Fruit fly (Drosophila melanogaster) whole organism, adult: Measurements from ENCODE around the gene CG10337.

Source experiments
- CG11617 ChIP-seq: fragments of 200-800 bp; sonication (Bioruptor generic); optimal IDR thresholded peaks from 2 replicates; lab custom pipeline; 2017; ENCODE audit warnings: mild to moderate bottlenecking, missing biosample characterization, missing genetic modification reagents, missing genetic modification characterization
- CG12768 ChIP-seq: fragments of 200-800 bp; sonication (Bioruptor generic); optimal IDR thresholded peaks from 2 replicates; lab custom pipeline; 2017; ENCODE audit warnings: missing biosample characterization, missing genetic modification characterization, mild to moderate bottlenecking, moderate library complexity, missing genetic modification reagents
- CG14711 ChIP-seq: fragments of 200-800 bp; sonication (Bioruptor generic); optimal IDR thresholded peaks from 2 replicates; lab custom pipeline; 2018; ENCODE audit warnings: missing biosample characterization, mild to moderate bottlenecking, missing genetic modification characterization, moderate library complexity
- CG1620 ChIP-seq: fragments of 200-800 bp; sonication (Bioruptor generic); optimal IDR thresholded peaks from 2 replicates; lab custom pipeline; 2016; ENCODE audit warnings: missing biosample characterization, missing genetic modification characterization
- CG33017 ChIP-seq: fragments of 200-800 bp; sonication (Bioruptor generic); optimal IDR thresholded peaks from 2 replicates; lab custom pipeline; 2018; ENCODE audit warnings: missing biosample characterization, mild to moderate bottlenecking, missing genetic modification characterization, moderate library complexity
- CG5204 ChIP-seq: fragments of 200-800 bp; sonication (Bioruptor generic); optimal IDR thresholded peaks from 2 replicates; lab custom pipeline; 2016; ENCODE audit warnings: missing biosample characterization, missing genetic modification characterization
- CG7045 ChIP-seq: fragments of 200-800 bp; sonication (Bioruptor generic); optimal IDR thresholded peaks from 2 replicates; lab custom pipeline; 2017; ENCODE audit warnings: missing biosample characterization, mild to moderate bottlenecking, missing genetic modification characterization
- CG7101 ChIP-seq: fragments of 200-800 bp; sonication (Bioruptor generic); optimal IDR thresholded peaks from 2 replicates; lab custom pipeline; 2018; ENCODE audit warnings: missing biosample characterization, mild to moderate bottlenecking, missing genetic modification characterization, moderate library complexity
- Clk ChIP-seq: fragments of 200-800 bp; sonication (Bioruptor generic); optimal IDR thresholded peaks from 2 replicates; lab custom pipeline; 2017; ENCODE audit warnings: missing biosample characterization, missing genetic modification characterization
- Crg-1 ChIP-seq: fragments of 200-800 bp; sonication (Bioruptor generic); optimal IDR thresholded peaks from 2 replicates; lab custom pipeline; 2016; ENCODE audit warnings: missing biosample characterization, missing genetic modification characterization
- Hr96 ChIP-seq: fragments of 200-800 bp; sonication (Bioruptor generic); optimal IDR thresholded peaks from 2 replicates; lab custom pipeline; 2016; ENCODE audit warnings: missing biosample characterization, missing genetic modification characterization
- Mnt ChIP-seq: fragments of 200-800 bp; sonication (Bioruptor generic); optimal IDR thresholded peaks from 2 replicates; lab custom pipeline; 2016; ENCODE audit warnings: missing biosample characterization, mild to moderate bottlenecking, missing genetic modification characterization
- bab1 ChIP-seq: fragments of 200-800 bp; sonication (Bioruptor generic); optimal IDR thresholded peaks from 3 replicates; lab custom pipeline; 2019; ENCODE audit warnings: missing biosample characterization, mild to moderate bottlenecking, missing genetic modification characterization, moderate library complexity
- cic ChIP-seq: fragments of 200-800 bp; sonication (Bioruptor generic); optimal IDR thresholded peaks from 2 replicates; lab custom pipeline; 2017; ENCODE audit warnings: missing biosample characterization, mild to moderate bottlenecking, missing genetic modification characterization, moderate library complexity
- cnc ChIP-seq, 2 experiments: fragments of >200 bp; optimal IDR thresholded peaks; 2 replicates each; lab custom pipeline; 2017
- kay ChIP-seq: fragments of 200-800 bp; sonication (Bioruptor generic); peaks from one replicate; lab custom pipeline; 2016; ENCODE audit warnings: missing biosample characterization, missing genetic modification characterization, borderline replicate concordance
- ovo ChIP-seq: fragments of 200-800 bp; sonication (Bioruptor generic); optimal IDR thresholded peaks from 2 replicates; lab custom pipeline; 2016; ENCODE audit warnings: missing biosample characterization, missing genetic modification characterization
- pad ChIP-seq: fragments of 200-800 bp; sonication (Bioruptor generic); optimal IDR thresholded peaks from 3 replicates; lab custom pipeline; 2017; ENCODE audit warnings: missing biosample characterization, missing genetic modification characterization, mild to moderate bottlenecking, moderate library complexity, missing genetic modification reagents
- tj ChIP-seq: fragments of 200-800 bp; sonication (Bioruptor generic); optimal IDR thresholded peaks from 3 replicates; lab custom pipeline; 2017; ENCODE audit warnings: missing biosample characterization, mild to moderate bottlenecking, missing genetic modification characterization, moderate library complexity
- toe ChIP-seq: fragments of 200-800 bp; sonication (Bioruptor generic); optimal IDR thresholded peaks from 2 replicates; lab custom pipeline; 2016; ENCODE audit warnings: missing biosample characterization, missing genetic modification characterization

CG10337 gene

DNA sequence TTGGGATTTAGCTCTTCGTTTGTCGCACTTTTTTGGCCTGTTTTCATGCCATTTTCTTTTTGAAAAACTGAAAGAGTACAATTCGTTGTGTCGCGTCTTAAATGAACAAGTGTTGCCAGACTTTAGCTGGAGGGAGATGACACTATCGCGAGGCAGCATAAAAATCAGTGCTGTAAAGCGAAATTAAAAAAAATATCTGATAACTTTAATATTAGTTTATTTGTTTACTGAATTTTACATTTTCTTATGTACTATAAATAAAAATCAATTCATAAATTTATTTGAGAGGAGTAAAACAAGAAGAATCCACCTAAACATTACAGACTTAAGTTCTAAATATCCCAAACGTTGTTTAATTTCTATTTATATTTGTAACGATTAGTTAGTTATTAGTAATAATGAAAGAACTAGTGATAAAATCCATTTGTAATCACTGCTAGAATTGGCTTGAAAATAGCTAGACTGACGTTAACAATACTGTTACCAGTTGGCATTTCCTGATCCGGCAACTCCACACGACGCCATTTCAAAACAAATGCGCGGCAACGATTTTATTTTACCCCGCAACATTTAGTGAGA lies 30.5 kb upstream of the CG10337 start, which contains the start of the genes spi and msb1l:
Gene spi (minus strand): TSS at position 129 of the 579 bp plus-strand sequence.
Gene msb1l (plus strand): TSS at position 515 of the 579 bp plus-strand sequence.
- TF ChIP-seq CG1620: peak; percentile 37
- TF ChIP-seq CG11617: peak; percentile 47
- TF ChIP-seq CG14711 (tag; lab: Kevin White, UChicago): peak; percentile 61
- no peak for TF ChIP-seq cnc (optimal IDR thresholded peaks at IDR 0.05; lab: Kevin White, UChicago)
- no peak for TF ChIP-seq CG33017
- TF ChIP-seq pad: peak; percentile 33
- peak; percentile 60 for TF ChIP-seq toe
- TF ChIP-seq ovo (GFP tag; lab: Kevin White, UChicago): peak; percentile 43
- TF ChIP-seq Clk (GFP tag; lab: Kevin White, UChicago): peak; percentile 31
- peak; percentile 45 for TF ChIP-seq Crg-1 (GFP tag; lab: Kevin White, UChicago)
- TF ChIP-seq Mnt (GFP tag; lab: Kevin White, UChicago): no peak
- TF ChIP-seq cic (GFP tag; lab: Kevin White, UChicago): no peak
- no peak for TF ChIP-seq kay (GFP tag; lab: Kevin White, UChicago)
- TF ChIP-seq CG7101 (tag; lab: Kevin White, UChicago): peak; percentile 79
- no peak for TF ChIP-seq tj
- peak; percentile 29 for TF ChIP-seq CG7045
- TF ChIP-seq CG5204 (GFP tag; lab: Kevin White, UChicago): no peak
- peak; percentile 33 for TF ChIP-seq bab1
- TF ChIP-seq Hr96: peak; percentile 45
- peak; percentile 13 for TF ChIP-seq CG12768 (GFP tag; lab: Kevin White, UChicago)

DNA sequence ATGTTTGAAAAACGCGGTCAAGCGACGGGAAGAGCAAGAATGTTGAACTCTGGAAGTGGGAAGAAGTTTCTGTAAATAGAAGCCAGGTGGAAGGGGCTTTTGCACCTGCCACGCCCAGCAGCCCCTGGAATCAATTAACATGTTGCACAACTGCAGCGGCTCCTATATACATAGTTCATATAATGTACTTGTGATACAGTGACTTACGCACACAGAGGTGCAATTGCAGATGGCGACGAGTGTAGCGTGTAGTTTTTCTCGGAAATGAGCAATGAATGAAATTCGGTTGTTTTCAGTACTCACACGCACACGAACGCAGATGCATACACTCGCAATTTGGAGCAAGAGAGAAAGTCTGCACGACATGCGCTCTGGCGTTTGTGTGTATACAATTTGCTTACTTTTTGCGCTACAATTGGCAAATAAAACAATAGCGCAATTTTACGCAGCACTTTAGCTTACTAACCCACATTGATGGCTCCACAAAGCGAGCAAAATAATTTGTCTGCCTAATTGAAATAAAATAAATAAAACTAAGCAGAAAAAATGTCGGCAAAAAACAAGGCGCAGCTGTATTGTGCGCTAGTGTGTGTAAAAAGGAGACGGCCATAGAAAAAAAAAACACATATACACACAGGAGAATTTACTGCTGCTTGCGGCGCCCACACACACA lies 29.7 kb upstream of the CG10337 start:
- TF ChIP-seq CG12768 (GFP tag; lab: Kevin White, UChicago) (no peak), CG1620 (no peak), tj (peak; percentile 31), CG7101 (tag; lab: Kevin White, UChicago) (no peak), CG14711 (tag; lab: Kevin White, UChicago) (no peak), toe (peak; percentile 11), Mnt (GFP tag; lab: Kevin White, UChicago) (peak; percentile 60), bab1 (no peak), Clk (GFP tag; lab: Kevin White, UChicago) (no peak), Hr96 (peak; percentile 47), CG11617 (peak; percentile 5), CG33017 (peak; percentile 31), kay (GFP tag; lab: Kevin White, UChicago) (no peak), CG7045 (no peak), cic (GFP tag; lab: Kevin White, UChicago) (peak; percentile 100), Crg-1 (GFP tag; lab: Kevin White, UChicago) (peak; percentile 40)

DNA sequence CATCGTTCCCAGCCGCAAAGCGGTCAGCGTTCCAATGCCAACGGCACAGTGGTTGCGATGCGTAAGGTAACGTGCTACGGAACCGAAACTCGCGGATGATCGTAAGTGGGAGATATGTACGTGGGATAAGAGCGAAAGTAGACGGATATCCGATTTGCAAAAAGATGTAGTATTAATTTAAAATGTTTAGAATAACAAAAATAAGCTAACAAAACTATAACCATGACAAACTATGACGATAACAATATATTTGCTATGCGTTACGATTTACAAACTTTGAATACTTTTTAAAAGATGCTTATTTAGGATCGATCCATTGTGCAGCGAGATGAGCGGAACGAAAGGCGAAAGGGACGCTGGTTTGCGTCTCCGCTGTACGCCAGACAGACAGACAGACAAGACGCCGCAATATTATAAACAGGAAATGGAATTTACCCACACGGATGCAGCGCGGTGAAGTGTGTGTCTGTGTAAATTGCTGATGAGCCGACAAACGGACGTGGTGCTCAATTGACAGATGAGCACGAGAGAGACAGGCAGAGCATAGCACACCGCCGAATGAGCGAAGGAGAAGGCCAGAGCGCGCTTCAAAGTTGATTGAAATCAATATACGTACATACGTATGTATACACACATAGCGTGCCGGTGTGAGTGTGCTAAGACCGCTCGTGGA lies 29.0 kb upstream of the CG10337 start:
- TF ChIP-seq cnc (optimal IDR thresholded peaks at IDR 0.05; lab: Kevin White, UChicago) (no peak), CG7045 (peak; percentile 83), CG7101 (tag; lab: Kevin White, UChicago) (peak; percentile 73), ovo (GFP tag; lab: Kevin White, UChicago) (peak; percentile 83), kay (GFP tag; lab: Kevin White, UChicago) (no peak), toe (peak; percentile 68), Hr96 (peak; percentile 72), cic (GFP tag; lab: Kevin White, UChicago) (no peak), Mnt (GFP tag; lab: Kevin White, UChicago) (peak; percentile 43), pad (no peak), CG14711 (tag; lab: Kevin White, UChicago) (peak; percentile 73), CG33017 (peak; percentile 61), CG11617 (peak; percentile 66), bab1 (peak; percentile 28), CG12768 (GFP tag; lab: Kevin White, UChicago) (peak; percentile 75), CG1620 (peak; percentile 22), Clk (GFP tag; lab: Kevin White, UChicago) (peak; percentile 40), CG5204 (GFP tag; lab: Kevin White, UChicago) (peak; percentile 69), tj (peak; percentile 79), Crg-1 (GFP tag; lab: Kevin White, UChicago) (no peak)

DNA sequence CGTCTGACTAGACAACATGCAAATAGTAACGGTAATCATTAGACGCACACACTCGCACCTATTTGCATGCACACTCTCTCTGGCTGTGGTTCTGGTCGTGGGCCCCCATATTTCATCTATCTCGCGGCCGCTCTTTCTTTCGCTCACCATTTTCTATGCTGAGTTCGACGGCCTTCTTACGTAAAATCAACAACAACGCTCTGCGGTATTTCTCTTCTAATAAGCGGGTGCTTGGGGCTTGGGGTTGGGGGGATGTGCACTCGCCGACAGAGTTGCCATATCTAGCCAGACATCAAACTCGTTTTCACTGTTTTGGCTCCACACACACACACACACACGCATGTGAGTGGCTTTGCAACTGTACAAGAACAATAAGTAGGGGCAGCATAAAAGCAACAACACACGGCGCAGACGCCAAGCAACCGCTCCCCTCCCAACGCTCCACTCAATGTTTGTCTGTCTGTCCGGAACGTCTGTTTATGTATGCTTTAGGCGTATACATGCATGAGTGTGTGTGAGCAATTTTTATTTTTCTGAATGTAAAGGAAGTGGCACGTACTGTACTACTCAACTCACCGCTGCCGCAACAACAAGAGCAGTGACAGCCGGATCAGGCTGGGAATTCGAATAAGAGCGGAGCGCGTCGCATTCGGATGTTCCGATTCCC lies 28.3 kb upstream of the CG10337 start:
- TF ChIP-seq cic (GFP tag; lab: Kevin White, UChicago) (no peak), CG12768 (GFP tag; lab: Kevin White, UChicago) (no peak), Crg-1 (GFP tag; lab: Kevin White, UChicago) (no peak), CG1620 (no peak), tj (no peak), Clk (GFP tag; lab: Kevin White, UChicago) (no peak), bab1 (no peak), CG5204 (GFP tag; lab: Kevin White, UChicago) (no peak), toe (no peak), CG14711 (tag; lab: Kevin White, UChicago) (peak; percentile 57), kay (GFP tag; lab: Kevin White, UChicago) (no peak), pad (peak; percentile 98), cnc (optimal IDR thresholded peaks at IDR 0.05; lab: Kevin White, UChicago) (no peak), CG33017 (no peak)

DNA sequence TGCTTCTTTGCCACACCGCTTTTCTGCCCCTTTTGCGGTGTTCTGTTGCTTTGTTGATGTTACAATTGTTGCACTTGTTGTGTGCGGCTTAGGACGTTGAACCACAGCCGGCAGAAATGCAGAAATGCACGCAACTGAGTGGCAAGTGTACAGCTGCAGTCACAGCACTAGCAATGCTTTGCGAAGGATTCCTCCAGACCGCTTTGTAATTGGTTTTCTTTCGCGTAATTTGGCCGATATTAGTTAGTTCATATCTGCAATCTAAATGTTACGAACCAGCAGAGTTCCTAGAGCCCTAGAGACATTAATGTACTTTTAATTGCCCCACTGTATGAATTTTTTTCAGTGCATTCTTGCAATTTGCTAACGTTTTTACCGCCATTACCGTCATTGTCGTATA lies 27.6 kb upstream of the CG10337 start:
- TF ChIP-seq kay (GFP tag; lab: Kevin White, UChicago) (no peak), Clk (GFP tag; lab: Kevin White, UChicago) (no peak), bab1 (no peak), pad (no peak), Hr96 (no peak), CG5204 (GFP tag; lab: Kevin White, UChicago) (no peak), cnc (optimal IDR thresholded peaks at IDR 0.05; lab: Kevin White, UChicago) (no peak), Crg-1 (GFP tag; lab: Kevin White, UChicago) (no peak), cic (GFP tag; lab: Kevin White, UChicago) (no peak)
